Worm (Caenorhabditis elegans) whole organism, late embryonic: ENCODE results near the gene spig-7.

Source experiments
- K09A11.1 ChIP-seq: sonication (generic microtip); optimal IDR thresholded peaks from 2 replicates; lab custom pipeline; 2017; ENCODE audit warnings: antibody characterized with exemption, mild to moderate bottlenecking, missing genetic modification characterization, missing compliant biosample characterization; ENCODE audit not compliant: insufficient read depth
- Y22D7AL.16 ChIP-seq: sonication (generic microtip); optimal IDR thresholded peaks from 2 replicates; lab custom pipeline; 2016; ENCODE audit warnings: missing genetic modification characterization, missing compliant biosample characterization
- ahr-1 ChIP-seq: sonication (generic microtip); optimal IDR thresholded peaks from 2 replicates; lab custom pipeline; 2016; ENCODE audit warnings: missing genetic modification characterization, missing compliant biosample characterization
- ceh-22 ChIP-seq: sonication (generic microtip); optimal IDR thresholded peaks from 2 replicates; lab custom pipeline; 2017; ENCODE audit warnings: missing biosample characterization, missing genetic modification characterization
- ceh-30 ChIP-seq: fragments of 150-350 bp; optimal IDR thresholded peaks from 2 replicates; lab custom pipeline; 2014; ENCODE audit warnings: missing biosample characterization, missing genetic modification characterization
- ceh-31 ChIP-seq: sonication (generic microtip); optimal IDR thresholded peaks from 2 replicates; lab custom pipeline; 2016; ENCODE audit warnings: missing genetic modification characterization, missing compliant biosample characterization
- ceh-45 ChIP-seq: fragments of 200-800 bp; sonication (Bioruptor generic); IDR thresholded peaks from 2 replicates; pipeline ENCODE4 v1.3.6; 2022; ENCODE audit warnings: missing genetic modification reagents, missing genetic modification characterization, missing compliant biosample characterization
- ceh-48 ChIP-seq: sonication (generic microtip); optimal IDR thresholded peaks from 2 replicates; lab custom pipeline; 2016; ENCODE audit warnings: missing genetic modification characterization, inconsistent platforms, missing compliant biosample characterization
- che-1 ChIP-seq: sonication (generic microtip); optimal IDR thresholded peaks from 2 replicates; lab custom pipeline; 2016; ENCODE audit warnings: mild to moderate bottlenecking, missing genetic modification characterization, missing compliant biosample characterization
- dmd-4 ChIP-seq: sonication (generic microtip); optimal IDR thresholded peaks from 2 replicates; lab custom pipeline; 2016; ENCODE audit warnings: borderline replicate concordance, missing genetic modification characterization, missing compliant biosample characterization
- dve-1 ChIP-seq: sonication (generic microtip); optimal IDR thresholded peaks from 2 replicates; lab custom pipeline; 2017; ENCODE audit warnings: antibody characterized with exemption, mild to moderate bottlenecking, missing genetic modification characterization, missing compliant biosample characterization
- elt-2 ChIP-seq: sonication (generic microtip); optimal IDR thresholded peaks from 2 replicates; lab custom pipeline; 2016; ENCODE audit warnings: missing genetic modification reagents, missing genetic modification characterization, missing compliant biosample characterization
- ets-4 ChIP-seq: sonication (generic microtip); optimal IDR thresholded peaks from 2 replicates; lab custom pipeline; 2016; ENCODE audit warnings: missing genetic modification characterization, missing compliant biosample characterization
- eyg-1 ChIP-seq: sonication (generic microtip); optimal IDR thresholded peaks from 2 replicates; lab custom pipeline; 2016; ENCODE audit warnings: missing genotype, missing genetic modification characterization, missing compliant biosample characterization
- fax-1 ChIP-seq: sonication (generic microtip); optimal IDR thresholded peaks from 2 replicates; lab custom pipeline; 2016; ENCODE audit warnings: missing genotype, missing genetic modification characterization, missing compliant biosample characterization
- fkh-10 ChIP-seq: fragments of 150-350 bp; optimal IDR thresholded peaks from 2 replicates; lab custom pipeline; 2014; ENCODE audit warnings: missing biosample characterization, missing genetic modification reagents, missing genetic modification characterization
- fkh-6 ChIP-seq: sonication (generic microtip); optimal IDR thresholded peaks from 2 replicates; lab custom pipeline; 2016; ENCODE audit warnings: missing genetic modification characterization, missing compliant biosample characterization
- hlh-13 ChIP-seq: fragments of 200-800 bp; sonication (Bioruptor generic); optimal IDR thresholded peaks from 2 replicates; lab custom pipeline; 2018; ENCODE audit warnings: mild to moderate bottlenecking, missing genetic modification characterization, missing compliant biosample characterization
- hlh-6 ChIP-seq: sonication (generic microtip); optimal IDR thresholded peaks from 2 replicates; lab custom pipeline; 2016; ENCODE audit warnings: missing genotype, missing genetic modification characterization, missing compliant biosample characterization
- lin-11 ChIP-seq: fragments of 200-800 bp; sonication (Bioruptor generic); optimal IDR thresholded peaks from 2 replicates; lab custom pipeline; 2018; ENCODE audit warnings: mild to moderate bottlenecking, missing genetic modification characterization, missing compliant biosample characterization
- nfya-1 ChIP-seq: sonication (generic microtip); optimal IDR thresholded peaks from 2 replicates; lab custom pipeline; 2017; ENCODE audit warnings: missing genetic modification characterization, mild to moderate bottlenecking, missing compliant biosample characterization, antibody characterized with exemption, moderate library complexity
- nhr-11 ChIP-seq: fragments of 150-350 bp; optimal IDR thresholded peaks from 2 replicates; lab custom pipeline; 2014; ENCODE audit warnings: missing biosample characterization, missing genetic modification characterization
- npax-4 ChIP-seq: sonication (generic microtip); optimal IDR thresholded peaks from 2 replicates; lab custom pipeline; 2016; ENCODE audit warnings: missing genetic modification characterization, missing compliant biosample characterization
- pag-3 ChIP-seq: sonication (generic microtip); optimal IDR thresholded peaks from 2 replicates; lab custom pipeline; 2016; ENCODE audit warnings: missing compliant biosample characterization, missing genetic modification characterization, borderline replicate concordance
- pax-1 ChIP-seq: fragments of 150-350 bp; optimal IDR thresholded peaks from 2 replicates; lab custom pipeline; 2014; ENCODE audit warnings: missing biosample characterization, missing genetic modification characterization
- pha-4 ChIP-seq: fragments of 150-350 bp; optimal IDR thresholded peaks from 2 replicates; lab custom pipeline; 2018; ENCODE audit warnings: missing biosample characterization, missing genetic modification reagents, missing genetic modification characterization
- pqm-1 ChIP-seq: sonication (generic microtip); optimal IDR thresholded peaks from 2 replicates; lab custom pipeline; 2016; ENCODE audit warnings: missing genetic modification characterization, missing compliant biosample characterization
- rnt-1 ChIP-seq: sonication (generic microtip); optimal IDR thresholded peaks from 2 replicates; lab custom pipeline; 2016; ENCODE audit warnings: missing genetic modification characterization, missing compliant biosample characterization
- sox-2 ChIP-seq: fragments of 200-800 bp; sonication (Bioruptor generic); IDR thresholded peaks from 2 replicates; pipeline ENCODE4 v1.3.6; 2022; ENCODE audit warnings: missing genetic modification reagents, missing genetic modification characterization, missing compliant biosample characterization
- syd-9 ChIP-seq: sonication (generic microtip); optimal IDR thresholded peaks from 2 replicates; lab custom pipeline; 2016; ENCODE audit warnings: mild to moderate bottlenecking, missing genetic modification characterization, moderate library complexity, missing compliant biosample characterization
- tbx-2 ChIP-seq: sonication (generic microtip); optimal IDR thresholded peaks from 2 replicates; lab custom pipeline; 2016; ENCODE audit warnings: missing genetic modification characterization, missing compliant biosample characterization
- ttx-3 ChIP-seq: sonication (generic microtip); optimal IDR thresholded peaks from 2 replicates; lab custom pipeline; 2016; ENCODE audit warnings: missing genetic modification reagents, missing genetic modification characterization, missing compliant biosample characterization
- unc-42 ChIP-seq: sonication (generic microtip); optimal IDR thresholded peaks from 2 replicates; lab custom pipeline; 2016; ENCODE audit warnings: missing genotype, missing genetic modification characterization, missing compliant biosample characterization
- zip-5 ChIP-seq: sonication (generic microtip); optimal IDR thresholded peaks from 2 replicates; lab custom pipeline; 2016; ENCODE audit warnings: missing genetic modification characterization, missing compliant biosample characterization

Gene spig-7

ce11 chrV:1454762-1455161 is 39.8 kb upstream of the spig-7 start, which contains the start of gene chil-14:
TSS of gene chil-14 (plus strand) at chrV:1455062.
- TF ChIP-seq pqm-1 (tag; lab: Kevin White, UChicago) (no peak), Y22D7AL.16 (tag; lab: Kevin White, UChicago) (no peak), ceh-22 (tag; lab: Kevin White, UChicago) (no peak), lin-11 (tag; lab: Kevin White, UChicago) (no peak), pha-4 (no peak), ceh-30 (tag; lab: Kevin White, UChicago) (no peak), eyg-1 (no peak), unc-42 (no peak), elt-2 (tag; lab: Kevin White, UChicago) (no peak)

ce11 chrV:1455280-1455679 is 39.3 kb upstream of the spig-7 start:
- TF ChIP-seq ets-4: no peak
- no peak for TF ChIP-seq fax-1 (tag; lab: Kevin White, UChicago)
- no peak for TF ChIP-seq nfya-1
- TF ChIP-seq tbx-2: no peak
- no peak for TF ChIP-seq fkh-6 (tag; lab: Kevin White, UChicago)
- TF ChIP-seq pax-1 (tag; lab: Kevin White, UChicago): no peak
- no peak for TF ChIP-seq che-1 (tag; lab: Kevin White, UChicago)
- no peak for TF ChIP-seq rnt-1
- no peak for TF ChIP-seq ahr-1
- no peak for TF ChIP-seq lin-11 (tag; lab: Kevin White, UChicago)
- no peak for TF ChIP-seq dve-1

- no peak for TF ChIP-seq zip-5 (tag; lab: Kevin White, UChicago)
- no peak for TF ChIP-seq npax-4 (tag; lab: Kevin White, UChicago)
- no peak for TF ChIP-seq pax-1 (tag; lab: Kevin White, UChicago)
- no peak for TF ChIP-seq K09A11.1 (tag; lab: Kevin White, UChicago)
- TF ChIP-seq nfya-1: no peak
- no peak for TF ChIP-seq syd-9 (tag; lab: Kevin White, UChicago)
- TF ChIP-seq che-1 (tag; lab: Kevin White, UChicago): no peak
- no peak for TF ChIP-seq pag-3 (tag; lab: Kevin White, UChicago)
- no peak for TF ChIP-seq fkh-10
- TF ChIP-seq nhr-11 (tag; lab: Kevin White, UChicago): no peak
Measured at ce11 chrV:1456614-1457013, 38.0 kb upstream of the spig-7 start.

- no peak for TF ChIP-seq ttx-3 (tag; lab: Kevin White, UChicago)
- peak; percentile 68 for TF ChIP-seq elt-2 (tag; lab: Kevin White, UChicago)
- no peak for TF ChIP-seq dmd-4 (tag; lab: Kevin White, UChicago)
Measured at ce11 chrV:1459374-1459926, 35.1 kb upstream of the spig-7 start.

- TF ChIP-seq ceh-31 (tag; lab: Kevin White, UChicago) (no peak), syd-9 (tag; lab: Kevin White, UChicago) (no peak), ceh-48 (tag; lab: Kevin White, UChicago) (no peak), sox-2 (GFP tag; lab: Robert Waterston, UW) (no peak), hlh-13 (GFP tag; lab: Kevin White, UChicago) (no peak), hlh-6 (tag; lab: Kevin White, UChicago) (no peak), ceh-45 (GFP tag; lab: Robert Waterston, UW) (no peak), ceh-30 (tag; lab: Kevin White, UChicago) (no peak)
- TF ChIP-seq, all 69 proteins: peak for 0
Measured at ce11 chrV:1460069-1460468, 34.5 kb upstream of the spig-7 start, which contains the start of gene hacd-1. TSS of gene hacd-1 (plus strand) at chrV:1460369.
